Fruit fly (Drosophila melanogaster): Measurements from ENCODE around the gene Ir94e.

Ir94e gene

DNA sequence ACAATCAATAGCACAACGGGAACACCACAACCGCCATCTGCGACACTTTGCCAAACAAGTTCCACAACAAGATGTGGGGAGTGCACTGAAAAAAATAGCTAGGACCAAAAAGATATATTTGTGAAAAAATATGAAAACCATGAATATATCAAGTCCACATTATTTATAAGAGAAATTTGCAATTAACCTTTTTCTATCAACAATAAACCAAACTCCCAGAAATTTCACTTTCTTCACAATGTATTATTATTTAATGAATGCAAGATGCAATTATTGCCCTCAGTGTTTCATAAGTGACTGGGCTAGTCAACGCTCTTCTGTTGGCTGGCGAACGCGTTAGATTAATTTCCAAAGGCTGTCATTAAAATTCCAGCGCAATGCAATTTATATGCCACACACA is 9.6 kb upstream of the Ir94e start:
- TF ChIP-seq fd96Ca (GFP tag; IDR thresholded peaks at IDR 0.05) (0 out of 3 replicates have a peak, but pooled peaks have one; percentile 28), CG4496 (GFP tag; IDR thresholded peaks at IDR 0.05) (peak; percentile 67), rn (GFP tag; IDR thresholded peaks at IDR 0.05) (peak; percentile 44; the same call in 1 of the 2 replicates), Snoo (tag; optimal IDR thresholded peaks at IDR 0.05) (no peak), CG12605 (GFP tag; IDR thresholded peaks at IDR 0.05) (peak; percentile 64), Ets98B (GFP tag; IDR thresholded peaks at IDR 0.05) (peak; percentile 71), CG15710 (tag; optimal IDR thresholded peaks at IDR 0.05) (no peak), CG14655 (GFP tag; optimal IDR thresholded peaks at IDR 0.05) (peak; percentile 76), D1 (tag; optimal IDR thresholded peaks at IDR 0.05) (no peak), CG32121 (GFP tag; IDR thresholded peaks at IDR 0.05) (peak; percentile 69), CG34367 (tag; optimal IDR thresholded peaks at IDR 0.05) (no peak), CG17806 (tag; optimal IDR thresholded peaks at IDR 0.05) (no peak), Pif1B (GFP tag; optimal IDR thresholded peaks at IDR 0.05) (no peak), CG13204 (GFP tag; optimal IDR thresholded peaks at IDR 0.05) (no peak), EcR (GFP tag; optimal IDR thresholded peaks at IDR 0.05) (no peak), Pif1A (GFP tag; optimal IDR thresholded peaks at IDR 0.05) (peak; percentile 51), CG8301 (tag; optimal IDR thresholded peaks at IDR 0.05) (peak; percentile 71), CG8159 (tag; optimal IDR thresholded peaks at IDR 0.05) (no peak), gl (tag; optimal IDR thresholded peaks at IDR 0.05) (no peak), CG9948 (tag; optimal IDR thresholded peaks at IDR 0.05) (peak; percentile 11), CG10348 (GFP tag; IDR thresholded peaks at IDR 0.05) (no peak)

DNA sequence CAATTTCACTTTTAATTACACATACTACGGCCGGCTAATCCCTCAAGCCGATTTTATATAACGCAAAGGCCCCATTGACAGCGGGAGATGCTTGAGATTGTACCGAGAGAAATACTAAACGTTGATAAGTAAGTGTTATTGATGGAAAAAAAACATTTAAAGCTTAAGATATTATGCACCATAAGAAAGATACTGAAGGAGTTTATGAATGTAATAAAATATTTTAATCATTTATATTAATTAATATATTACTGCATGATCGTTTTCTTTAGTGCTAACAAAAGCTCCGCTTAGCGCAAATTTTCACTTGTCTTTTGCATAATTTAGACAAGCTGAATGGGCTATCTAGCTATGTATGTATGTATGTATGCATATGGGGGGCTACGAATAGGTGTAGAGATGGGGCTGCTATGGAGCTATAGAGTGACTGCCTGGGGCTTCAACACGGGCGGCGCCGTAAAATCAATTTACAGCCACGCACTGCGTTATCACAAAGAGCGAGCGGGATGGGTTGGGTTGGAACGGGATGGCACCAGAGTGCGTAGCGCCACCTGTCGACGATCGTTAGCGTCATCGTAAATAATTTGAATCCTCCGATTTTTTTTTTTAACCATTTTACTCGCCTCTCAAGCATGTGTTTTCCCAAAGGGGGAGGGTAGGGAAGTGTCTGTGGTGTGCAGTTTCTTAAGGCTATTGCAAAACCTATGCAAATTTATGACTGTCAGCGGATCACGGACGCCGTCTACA is 8.6 kb upstream of the Ir94e start:
- peak; percentile 8 for TF ChIP-seq CG9948 (tag; optimal IDR thresholded peaks at IDR 0.05)
- peak; percentile 51; the same call in 1 of the 2 replicates for TF ChIP-seq CG32121 (GFP tag; IDR thresholded peaks at IDR 0.05)
- no peak for TF ChIP-seq CG10348 (GFP tag; IDR thresholded peaks at IDR 0.05)
- TF ChIP-seq Pif1A (GFP tag; optimal IDR thresholded peaks at IDR 0.05) = no peak
- TF ChIP-seq CG34367 (tag; optimal IDR thresholded peaks at IDR 0.05) = no peak
- no peak for TF ChIP-seq Snoo (tag; optimal IDR thresholded peaks at IDR 0.05)
- peak; percentile 63 for TF ChIP-seq CG14655 (GFP tag; optimal IDR thresholded peaks at IDR 0.05)
- TF ChIP-seq CG15710 (tag; optimal IDR thresholded peaks at IDR 0.05) = no peak
- TF ChIP-seq gl (tag; optimal IDR thresholded peaks at IDR 0.05) = no peak
- peak; percentile 13 for TF ChIP-seq CG17806 (tag; optimal IDR thresholded peaks at IDR 0.05)
- TF ChIP-seq Ets98B (GFP tag; IDR thresholded peaks at IDR 0.05) = peak; percentile 44
- TF ChIP-seq CG8301 (tag; optimal IDR thresholded peaks at IDR 0.05) = peak; percentile 32
- TF ChIP-seq fd96Ca (GFP tag; IDR thresholded peaks at IDR 0.05) = 0 out of 3 replicates have a peak, but pooled peaks have one; percentile 9
- peak; percentile 51; the same call in 1 of the 3 replicates for TF ChIP-seq CG4496 (GFP tag; IDR thresholded peaks at IDR 0.05)
- 0 out of 2 replicates have a peak, but pooled peaks have one; percentile 18 for TF ChIP-seq CG12605 (GFP tag; IDR thresholded peaks at IDR 0.05)
- no peak for TF ChIP-seq EcR (GFP tag; optimal IDR thresholded peaks at IDR 0.05)
- no peak for TF ChIP-seq CG8159 (tag; optimal IDR thresholded peaks at IDR 0.05)
- TF ChIP-seq Pif1B (GFP tag; optimal IDR thresholded peaks at IDR 0.05) = no peak
- TF ChIP-seq rn (GFP tag; IDR thresholded peaks at IDR 0.05) = no peak
- no peak for TF ChIP-seq CG13204 (GFP tag; optimal IDR thresholded peaks at IDR 0.05)
- no peak for TF ChIP-seq D1 (tag; optimal IDR thresholded peaks at IDR 0.05)

DNA sequence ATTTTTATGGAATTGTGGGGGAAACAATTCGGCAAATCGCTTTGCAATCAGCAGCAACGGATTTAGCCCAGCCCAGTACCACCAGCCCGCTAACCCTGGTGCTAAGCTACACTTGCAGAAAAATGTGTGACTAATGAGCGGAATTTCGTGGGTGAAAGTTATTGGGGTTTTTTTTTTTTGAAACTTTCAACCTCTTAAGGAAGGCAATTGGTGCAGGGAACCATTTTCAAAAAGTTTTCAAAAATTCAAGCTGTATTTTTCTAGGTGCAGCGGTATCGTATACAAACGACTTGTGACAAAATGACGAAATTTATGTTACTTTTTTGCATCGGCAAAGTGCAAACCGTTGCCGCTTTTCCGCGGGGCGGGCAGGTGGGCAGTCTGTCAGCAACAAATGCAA is 6.3 kb upstream of the Ir94e start:
- peak; percentile 77 for TF ChIP-seq fd96Ca (GFP tag; IDR thresholded peaks at IDR 0.05)
- no peak for TF ChIP-seq CG9948 (tag; optimal IDR thresholded peaks at IDR 0.05)
- 0 out of 2 replicates have a peak, but pooled peaks have one; percentile 19 for TF ChIP-seq rn (GFP tag; IDR thresholded peaks at IDR 0.05)
- TF ChIP-seq CG4496 (GFP tag; IDR thresholded peaks at IDR 0.05) = peak; percentile 72; the same call in 2 of the 3 replicates
- peak; percentile 72 for TF ChIP-seq CG32121 (GFP tag; IDR thresholded peaks at IDR 0.05)
- peak; percentile 35; the same call in 1 of the 2 replicates for TF ChIP-seq Ets98B (GFP tag; IDR thresholded peaks at IDR 0.05)
- peak; percentile 24; the same call in 1 of the 2 replicates for TF ChIP-seq CG12605 (GFP tag; IDR thresholded peaks at IDR 0.05)
- no peak for TF ChIP-seq CG13204 (GFP tag; optimal IDR thresholded peaks at IDR 0.05)
- no peak for TF ChIP-seq CG14655 (GFP tag; optimal IDR thresholded peaks at IDR 0.05)
- peak; percentile 37; the same call in 1 of the 2 replicates for TF ChIP-seq CG10348 (GFP tag; IDR thresholded peaks at IDR 0.05)
- no peak for TF ChIP-seq CG8301 (tag; optimal IDR thresholded peaks at IDR 0.05)

DNA sequence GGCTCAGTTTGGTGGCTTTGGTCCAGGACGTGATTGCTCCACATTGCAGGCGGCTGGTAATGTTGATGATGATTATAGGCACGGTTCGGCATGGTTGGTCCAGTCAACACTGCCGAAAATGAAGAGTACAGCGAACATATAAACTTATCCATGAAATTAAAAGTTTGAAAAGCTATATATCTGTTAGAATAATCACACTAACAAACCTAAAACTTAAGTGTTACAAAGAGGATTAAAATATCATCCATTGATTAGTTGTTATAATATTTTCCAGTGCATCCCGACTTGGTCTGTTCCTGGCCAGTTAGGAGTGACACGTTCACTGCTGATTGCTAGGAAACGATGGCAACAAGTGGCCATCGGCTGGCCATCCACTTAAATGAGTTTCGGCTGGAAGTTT is 5.6 kb upstream of the Ir94e start:
- TF ChIP-seq CG32121 (GFP tag; IDR thresholded peaks at IDR 0.05) = peak; percentile 36; the same call in 1 of the 2 replicates
- TF ChIP-seq CG8301 (tag; optimal IDR thresholded peaks at IDR 0.05) = peak; percentile 3
- 0 out of 3 replicates have a peak, but pooled peaks have one; percentile 13 for TF ChIP-seq CG4496 (GFP tag; IDR thresholded peaks at IDR 0.05)
- no peak for TF ChIP-seq CG10348 (GFP tag; IDR thresholded peaks at IDR 0.05)
- no peak for TF ChIP-seq Pif1A (GFP tag; optimal IDR thresholded peaks at IDR 0.05)
- peak; percentile 7 for TF ChIP-seq CG14655 (GFP tag; optimal IDR thresholded peaks at IDR 0.05)
- TF ChIP-seq EcR (GFP tag; optimal IDR thresholded peaks at IDR 0.05) = no peak
- peak; percentile 53 for TF ChIP-seq Ets98B (GFP tag; IDR thresholded peaks at IDR 0.05)
- no peak for TF ChIP-seq CG12605 (GFP tag; IDR thresholded peaks at IDR 0.05)

DNA sequence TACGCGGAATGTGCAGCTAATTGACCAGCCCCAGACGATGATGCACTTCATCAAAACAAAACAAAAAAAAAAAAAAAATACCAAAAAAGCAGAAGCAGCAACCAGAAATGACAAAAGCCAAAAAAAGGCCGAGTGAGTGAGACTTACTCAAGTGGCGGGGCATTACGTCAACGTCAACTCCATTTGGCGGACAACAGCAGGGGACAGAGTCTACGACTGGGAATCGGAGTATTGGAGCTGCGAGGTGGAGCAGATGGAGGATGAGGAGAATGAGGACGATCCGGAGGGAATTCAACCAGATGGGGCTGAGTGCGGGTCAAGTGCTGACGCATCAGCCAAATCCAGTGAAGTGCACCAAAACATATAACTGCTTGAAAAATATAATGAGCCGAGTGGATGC is 3.8 kb upstream of the Ir94e start:
- TF ChIP-seq CG14655 (GFP tag; optimal IDR thresholded peaks at IDR 0.05) = no peak
- peak; percentile 13 for TF ChIP-seq Pif1B (GFP tag; optimal IDR thresholded peaks at IDR 0.05)

DNA sequence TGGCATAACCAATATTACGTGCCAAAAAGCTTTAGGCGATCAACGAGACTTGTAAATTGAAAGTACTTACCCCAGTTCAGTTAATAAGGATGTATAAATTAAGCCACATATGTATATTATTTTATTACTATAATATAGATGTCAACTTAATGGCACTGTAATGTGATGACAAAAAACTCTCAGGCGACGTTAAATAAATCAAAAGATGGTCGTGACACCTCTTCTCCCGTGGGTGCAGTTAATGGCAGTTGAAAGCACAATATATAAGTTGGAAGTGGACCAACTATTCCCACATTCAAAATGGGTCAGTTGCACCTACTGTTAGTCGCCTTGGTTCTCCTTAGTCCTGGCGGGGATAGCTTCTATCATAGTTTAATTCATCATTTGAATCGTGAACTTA is 2.8 kb upstream of the Ir94e start, which contains the start of gene Ir94d:
Ir94d (plus strand) TSS at position 301 of the 400 bp plus-strand sequence.
- TF ChIP-seq Ets98B (GFP tag; IDR thresholded peaks at IDR 0.05) (no peak), D1 (tag; optimal IDR thresholded peaks at IDR 0.05) (no peak), CG13204 (GFP tag; optimal IDR thresholded peaks at IDR 0.05) (no peak), EcR (GFP tag; optimal IDR thresholded peaks at IDR 0.05) (no peak), Snoo (tag; optimal IDR thresholded peaks at IDR 0.05) (no peak), CG15710 (tag; optimal IDR thresholded peaks at IDR 0.05) (no peak), CG9948 (tag; optimal IDR thresholded peaks at IDR 0.05) (no peak), CG10348 (GFP tag; IDR thresholded peaks at IDR 0.05) (no peak), CG8159 (tag; optimal IDR thresholded peaks at IDR 0.05) (no peak), CG17806 (tag; optimal IDR thresholded peaks at IDR 0.05) (no peak), CG32121 (GFP tag; IDR thresholded peaks at IDR 0.05) (no peak), gl (tag; optimal IDR thresholded peaks at IDR 0.05) (no peak), CG8301 (tag; optimal IDR thresholded peaks at IDR 0.05) (no peak), Pif1A (GFP tag; optimal IDR thresholded peaks at IDR 0.05) (no peak), fd96Ca (GFP tag; IDR thresholded peaks at IDR 0.05) (no peak), CG34367 (tag; optimal IDR thresholded peaks at IDR 0.05) (no peak), rn (GFP tag; IDR thresholded peaks at IDR 0.05) (no peak), CG14655 (GFP tag; optimal IDR thresholded peaks at IDR 0.05) (no peak), CG4496 (GFP tag; IDR thresholded peaks at IDR 0.05) (no peak), CG12605 (GFP tag; IDR thresholded peaks at IDR 0.05) (no peak)
